Worm (Caenorhabditis elegans): ENCODE results near the gene srw-43.

- TF ChIP-seq ceh-82 (tag; optimal IDR thresholded peaks at IDR 0.05) (no peak), mdl-1 (tag; optimal IDR thresholded peaks at IDR 0.05) (no peak), snpc-4 (tag; optimal IDR thresholded peaks at IDR 0.05) (no peak)
These were observed 10.3 kb upstream of the srw-43 start, which contains the start of gene srz-1 for ce11 chrV:16675553-16675952.

All from whole organism, L1 larva.